Worm (Caenorhabditis elegans) whole organism, late embryonic: ENCODE measurements around the gene str-41.

ENCODE experiments used
- C38D4.7 ChIP-seq: fragments of 200-800 bp; sonication (Bioruptor generic); optimal IDR thresholded peaks from 2 replicates; lab custom pipeline; 2018; ENCODE audit warnings: mild to moderate bottlenecking, missing genetic modification characterization, moderate library complexity, missing compliant biosample characterization
- F13H6.1 ChIP-seq: sonication (generic microtip); optimal IDR thresholded peaks from 2 replicates; lab custom pipeline; 2016; ENCODE audit warnings: missing genetic modification characterization, missing compliant biosample characterization
- K02D7.2 ChIP-seq: sonication (generic microtip); optimal IDR thresholded peaks from 2 replicates; lab custom pipeline; 2017; ENCODE audit warnings: mild to moderate bottlenecking, missing genetic modification characterization, missing compliant biosample characterization
- T23F11.4 ChIP-seq: fragments of 200-800 bp; sonication (Bioruptor generic); optimal IDR thresholded peaks from 2 replicates; lab custom pipeline; 2018; ENCODE audit warnings: mild to moderate bottlenecking, missing genetic modification characterization, missing compliant biosample characterization
- ceh-19 ChIP-seq: fragments of 200-800 bp; sonication (Bioruptor generic); optimal IDR thresholded peaks from 2 replicates; lab custom pipeline; 2018; ENCODE audit warnings: mild to moderate bottlenecking, missing genetic modification characterization, missing compliant biosample characterization
- ceh-34 ChIP-seq: sonication (generic microtip); optimal IDR thresholded peaks from 2 replicates; lab custom pipeline; 2016; ENCODE audit warnings: mild to moderate bottlenecking, missing genetic modification characterization, missing compliant biosample characterization
- ceh-45 ChIP-seq: fragments of 200-800 bp; sonication (Bioruptor generic); IDR thresholded peaks from 2 replicates; pipeline ENCODE4 v1.3.6; 2022; ENCODE audit warnings: missing genetic modification reagents, missing genetic modification characterization, missing compliant biosample characterization
- ceh-48 ChIP-seq: sonication (generic microtip); optimal IDR thresholded peaks from 2 replicates; lab custom pipeline; 2016; ENCODE audit warnings: missing genetic modification characterization, inconsistent platforms, missing compliant biosample characterization
- ceh-6 ChIP-seq: fragments of 200-800 bp; sonication (Bioruptor generic); optimal IDR thresholded peaks from 2 replicates; lab custom pipeline; 2018; ENCODE audit warnings: mild to moderate bottlenecking, missing genetic modification characterization, missing compliant biosample characterization
- ceh-9 ChIP-seq: sonication (generic microtip); optimal IDR thresholded peaks from 2 replicates; lab custom pipeline; 2016; ENCODE audit warnings: mild to moderate bottlenecking, missing genetic modification characterization, inconsistent platforms, missing compliant biosample characterization
- dmd-4 ChIP-seq: sonication (generic microtip); optimal IDR thresholded peaks from 2 replicates; lab custom pipeline; 2016; ENCODE audit warnings: borderline replicate concordance, missing genetic modification characterization, missing compliant biosample characterization
- dve-1 ChIP-seq: sonication (generic microtip); optimal IDR thresholded peaks from 2 replicates; lab custom pipeline; 2017; ENCODE audit warnings: antibody characterized with exemption, mild to moderate bottlenecking, missing genetic modification characterization, missing compliant biosample characterization
- elt-4 ChIP-seq: sonication (generic microtip); optimal IDR thresholded peaks from 2 replicates; lab custom pipeline; 2016; ENCODE audit warnings: missing genetic modification characterization, missing compliant biosample characterization
- hlh-15 ChIP-seq: sonication (generic microtip); optimal IDR thresholded peaks from 2 replicates; lab custom pipeline; 2016; ENCODE audit warnings: missing genetic modification characterization, missing compliant biosample characterization
- hlh-30 ChIP-seq: sonication (generic microtip); optimal IDR thresholded peaks from 2 replicates; lab custom pipeline; 2017; ENCODE audit warnings: antibody characterized with exemption, missing genetic modification characterization, missing compliant biosample characterization; ENCODE audit not compliant: insufficient read depth
- hlh-6 ChIP-seq: sonication (generic microtip); optimal IDR thresholded peaks from 2 replicates; lab custom pipeline; 2016; ENCODE audit warnings: missing genotype, missing genetic modification characterization, missing compliant biosample characterization
- hlh-8 ChIP-seq: sonication (generic microtip); optimal IDR thresholded peaks from 2 replicates; lab custom pipeline; 2016; ENCODE audit warnings: missing genotype, missing genetic modification characterization, missing compliant biosample characterization
- lin-11 ChIP-seq: fragments of 200-800 bp; sonication (Bioruptor generic); optimal IDR thresholded peaks from 2 replicates; lab custom pipeline; 2018; ENCODE audit warnings: mild to moderate bottlenecking, missing genetic modification characterization, missing compliant biosample characterization
- mec-3 ChIP-seq: sonication (generic microtip); optimal IDR thresholded peaks from 2 replicates; lab custom pipeline; 2016; ENCODE audit warnings: borderline replicate concordance, missing genetic modification characterization, missing compliant biosample characterization
- pax-1 ChIP-seq: fragments of 150-350 bp; optimal IDR thresholded peaks from 2 replicates; lab custom pipeline; 2014; ENCODE audit warnings: missing biosample characterization, missing genetic modification characterization
- pha-2 ChIP-seq: sonication (generic microtip); optimal IDR thresholded peaks from 2 replicates; lab custom pipeline; 2017; ENCODE audit warnings: mild to moderate bottlenecking, missing genetic modification characterization, missing compliant biosample characterization
- pha-4 ChIP-seq: fragments of 150-350 bp; optimal IDR thresholded peaks from 2 replicates; lab custom pipeline; 2018; ENCODE audit warnings: missing biosample characterization, missing genetic modification reagents, missing genetic modification characterization
- pros-1 ChIP-seq: fragments of 150-350 bp; optimal IDR thresholded peaks from 2 replicates; lab custom pipeline; 2014; ENCODE audit warnings: missing biosample characterization, missing genetic modification reagents, missing genetic modification characterization
- ref-2 ChIP-seq: sonication (generic microtip); optimal IDR thresholded peaks from 2 replicates; lab custom pipeline; 2016; ENCODE audit warnings: missing genetic modification characterization, missing compliant biosample characterization
- rnt-1 ChIP-seq: sonication (generic microtip); optimal IDR thresholded peaks from 2 replicates; lab custom pipeline; 2016; ENCODE audit warnings: missing genetic modification characterization, missing compliant biosample characterization
- sdc-2 ChIP-seq: sonication (generic microtip); optimal IDR thresholded peaks from 2 replicates; lab custom pipeline; 2016; ENCODE audit warnings: missing genotype, missing genetic modification characterization, missing compliant biosample characterization
- sox-2 ChIP-seq: fragments of 200-800 bp; sonication (Bioruptor generic); IDR thresholded peaks from 2 replicates; pipeline ENCODE4 v1.3.6; 2022; ENCODE audit warnings: missing genetic modification reagents, missing genetic modification characterization, missing compliant biosample characterization
- sox-4 ChIP-seq: sonication (generic microtip); optimal IDR thresholded peaks from 2 replicates; lab custom pipeline; 2017; ENCODE audit warnings: mild to moderate bottlenecking, missing genetic modification characterization, inconsistent platforms, missing compliant biosample characterization
- syd-9 ChIP-seq: sonication (generic microtip); optimal IDR thresholded peaks from 2 replicates; lab custom pipeline; 2016; ENCODE audit warnings: mild to moderate bottlenecking, missing genetic modification characterization, moderate library complexity, missing compliant biosample characterization
- unc-3 ChIP-seq, 2 experiments: fragments of 200-800 bp in 1 of 2; sonication (Bioruptor generic) in 1 of 2; sonication (generic microtip) in 1 of 2; conservative IDR thresholded peaks in 1 of 2; optimal IDR thresholded peaks in 1 of 2; 2 replicates each; pipeline versions ENCODE4 v1.3.6 to Lab custom; 2016 to 2022; ENCODE audit warnings: missing compliant biosample characterization in 2 of 2, missing genetic modification characterization in 2 of 2, missing genetic modification reagents in 1 of 2
- unc-42 ChIP-seq: sonication (generic microtip); optimal IDR thresholded peaks from 2 replicates; lab custom pipeline; 2016; ENCODE audit warnings: missing genotype, missing genetic modification characterization, missing compliant biosample characterization
- unc-55 ChIP-seq: sonication (generic microtip); optimal IDR thresholded peaks from 2 replicates; lab custom pipeline; 2017; ENCODE audit warnings: missing biosample characterization, missing genetic modification reagents, missing genetic modification characterization
- zip-5 ChIP-seq: sonication (generic microtip); optimal IDR thresholded peaks from 2 replicates; lab custom pipeline; 2016; ENCODE audit warnings: missing genetic modification characterization, missing compliant biosample characterization
- ztf-16 ChIP-seq: sonication (generic microtip); optimal IDR thresholded peaks from 2 replicates; lab custom pipeline; 2017; ENCODE audit warnings: missing genetic modification characterization, missing compliant biosample characterization

Gene str-41

DNA sequence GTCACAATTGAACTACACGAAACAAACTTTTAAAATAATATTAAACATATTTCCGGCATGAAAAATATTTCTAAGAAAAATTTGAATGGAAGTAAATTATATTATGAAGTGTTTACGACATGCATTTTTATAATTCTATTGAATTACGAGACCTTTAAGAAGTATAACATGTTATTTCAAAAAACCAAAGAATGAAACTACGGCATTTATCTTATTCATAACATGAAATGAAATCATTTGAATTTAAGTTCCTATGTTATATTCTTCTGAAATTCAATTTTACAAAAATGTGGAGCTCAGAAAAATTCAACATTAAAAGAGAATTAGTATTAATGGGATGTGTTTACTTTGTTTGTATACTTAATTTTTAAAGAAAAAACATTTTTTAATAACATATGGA is 19.2 kb downstream of the str-41 start, which contains the start of gene srw-71:
TSS of gene srw-71 (minus strand) at position 101 of the 400 bp plus-strand sequence.
- TF ChIP-seq unc-55 (no peak), dmd-4 (no peak), F13H6.1 (tag; lab: Kevin White, UChicago) (no peak), K02D7.2 (tag; lab: Kevin White, UChicago) (no peak), sox-4 (tag; lab: Kevin White, UChicago) (no peak), hlh-8 (tag; lab: Kevin White, UChicago) (no peak), ceh-34 (tag; lab: Kevin White, UChicago) (no peak), dve-1 (tag; lab: Kevin White, UChicago) (no peak), syd-9 (no peak)

DNA sequence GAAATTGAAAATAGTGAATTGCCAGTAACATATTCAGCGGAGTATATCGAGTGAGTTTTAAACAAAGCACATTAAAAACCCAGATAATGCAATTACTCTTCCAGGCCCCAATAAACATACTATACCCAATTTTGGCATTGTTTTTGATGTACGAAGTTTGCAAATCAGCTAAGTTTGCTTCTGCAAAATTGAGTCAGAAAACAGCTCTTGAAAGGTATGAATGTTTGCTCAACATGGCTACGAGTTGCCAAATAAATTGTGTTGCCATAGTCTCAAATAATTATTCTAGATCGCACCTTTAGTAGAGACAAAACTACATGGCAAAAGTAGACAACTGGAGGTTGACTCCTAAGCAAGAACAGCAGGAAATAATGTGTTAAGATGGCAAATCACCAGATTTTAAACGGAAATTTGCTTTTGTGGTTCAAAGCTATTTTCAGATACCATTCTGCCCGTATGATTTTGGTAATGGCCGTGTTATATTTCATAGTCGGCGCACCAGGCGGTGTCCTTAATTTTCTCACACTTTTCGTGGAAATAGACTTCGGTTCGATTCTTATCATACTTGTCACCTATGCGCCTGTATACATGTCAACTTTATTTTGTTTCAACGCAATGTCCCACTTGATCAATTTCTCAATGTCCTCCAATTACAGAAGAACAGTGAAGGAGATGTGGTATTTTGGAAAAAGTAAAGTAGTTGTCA is 20.8 kb downstream of the str-41 start:
- TF ChIP-seq lin-11 (tag; lab: Kevin White, UChicago) (no peak), unc-55 (no peak), ref-2 (tag; lab: Kevin White, UChicago) (no peak), hlh-6 (tag; lab: Kevin White, UChicago) (no peak), ztf-16 (tag; lab: Kevin White, UChicago) (no peak), ceh-6 (GFP tag; lab: Kevin White, UChicago) (no peak), ceh-19 (GFP tag; lab: Kevin White, UChicago) (no peak), hlh-30 (no peak), hlh-15 (tag; lab: Kevin White, UChicago) (no peak), C38D4.7 (GFP tag; lab: Kevin White, UChicago) (no peak), pax-1 (tag; lab: Kevin White, UChicago) (no peak), ceh-9 (tag; lab: Kevin White, UChicago) (no peak), hlh-8 (tag; lab: Kevin White, UChicago) (no peak), elt-4 (no peak), pros-1 (no peak), pha-2 (tag; lab: Kevin White, UChicago) (no peak), ceh-45 (GFP tag; lab: Robert Waterston, UW) (no peak)

DNA sequence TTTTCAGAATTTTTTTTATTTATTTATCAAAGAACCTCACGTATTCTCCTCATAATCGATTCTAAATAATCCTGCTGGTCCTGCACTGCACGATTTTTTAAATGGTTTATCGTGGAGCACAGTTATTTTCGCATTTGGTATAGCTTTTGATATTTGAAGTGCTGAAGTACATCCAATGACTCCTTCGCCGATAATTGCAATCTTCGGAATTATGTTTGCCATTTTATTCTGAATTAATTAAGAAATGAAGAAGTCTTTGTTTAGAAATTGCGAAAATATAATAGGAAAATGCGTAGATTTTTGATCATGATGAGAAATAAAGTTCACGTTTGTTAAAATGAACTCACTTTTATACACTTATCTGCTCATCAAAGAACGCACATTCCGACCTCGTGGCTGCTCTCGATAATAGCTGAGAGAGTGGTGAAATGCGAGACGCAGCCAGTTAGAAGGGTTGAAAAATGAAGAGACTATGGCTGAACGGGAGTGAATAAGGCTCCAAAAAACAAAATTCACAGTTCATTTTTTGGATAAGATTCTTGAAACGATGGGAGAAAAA is 23.1 kb downstream of the str-41 start:
- TF ChIP-seq unc-55 = peak; percentile 19
- no peak for TF ChIP-seq mec-3 (tag; lab: Kevin White, UChicago)
- TF ChIP-seq, all 69 proteins: peak for 1

DNA sequence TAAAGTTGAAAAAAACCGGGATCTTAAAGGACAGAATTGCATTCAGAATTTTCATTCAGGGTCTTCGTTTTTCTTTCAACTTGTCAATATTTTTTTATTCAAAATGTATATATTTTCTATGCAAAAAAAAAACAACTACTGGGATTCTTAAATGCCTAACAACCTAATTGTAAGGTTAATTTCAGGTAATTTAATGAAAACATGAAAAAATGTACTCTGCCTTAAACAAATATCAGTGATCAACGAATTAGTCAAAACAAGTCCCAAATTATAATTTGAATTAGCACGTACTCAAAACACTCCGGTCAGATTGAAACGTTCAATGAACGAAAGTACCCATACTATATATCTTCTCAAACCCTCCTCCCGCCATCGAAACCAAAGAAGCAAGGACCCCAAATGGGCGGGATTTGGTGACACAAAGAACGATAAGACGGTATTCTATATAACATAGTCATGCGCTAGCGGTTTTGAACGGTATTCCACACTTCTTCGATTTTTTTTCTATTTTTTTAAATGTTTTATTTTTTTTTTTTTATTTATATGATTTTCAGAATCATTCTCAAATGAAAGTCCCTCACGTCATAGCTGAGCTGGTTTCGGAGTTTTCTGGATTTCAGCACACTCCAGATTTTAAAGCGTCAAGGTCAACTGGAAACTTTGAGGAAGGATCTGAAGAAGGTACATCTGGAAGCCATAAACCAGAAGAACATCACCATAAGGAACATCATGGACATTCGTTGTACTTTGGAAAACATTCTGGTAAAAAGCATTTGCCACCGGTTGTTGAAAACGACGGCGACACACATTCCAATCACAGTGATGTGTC is 23.8 kb downstream of the str-41 start, which contains the start of the genes ddo-2 and F25E5.8:
TSS of gene ddo-2 (minus strand) at position 330 of the 829 bp plus-strand sequence.
TSS of gene F25E5.8 (plus strand) at position 555 of the 829 bp plus-strand sequence.
- TF ChIP-seq ceh-6 (GFP tag; lab: Kevin White, UChicago) = no peak
- no peak for TF ChIP-seq T23F11.4 (GFP tag; lab: Kevin White, UChicago)
- TF ChIP-seq zip-5 (tag; lab: Kevin White, UChicago) = no peak
- no peak for TF ChIP-seq sox-2
- TF ChIP-seq unc-42 (tag; lab: Kevin White, UChicago) = no peak
- TF ChIP-seq syd-9 = no peak
- no peak for TF ChIP-seq sdc-2 (tag; lab: Kevin White, UChicago)
- TF ChIP-seq rnt-1 = no peak
- TF ChIP-seq ceh-45 (GFP tag; lab: Robert Waterston, UW) = no peak
- no peak for TF ChIP-seq elt-4
- TF ChIP-seq unc-3 (GFP tag; conservative IDR thresholded peaks at IDR 0.05; lab: Robert Waterston, UW) = no peak
- no peak for TF ChIP-seq unc-3 (tag; optimal IDR thresholded peaks at IDR 0.05; lab: Kevin White, UChicago)
- TF ChIP-seq pha-4 (tag; lab: Kevin White, UChicago) = no peak
- no peak for TF ChIP-seq ceh-48 (tag; lab: Kevin White, UChicago)
